Worm (Caenorhabditis elegans) whole organism, L4 larva: ENCODE data around the gene F45E12.5.

ENCODE experiments used
- F10B5.3 ChIP-seq: sonication (generic microtip); optimal IDR thresholded peaks from 2 replicates; lab custom pipeline; 2016; ENCODE audit warnings: mild to moderate bottlenecking, missing genetic modification characterization, missing compliant biosample characterization
- F26F4.8 ChIP-seq: fragments of 200-800 bp; sonication (Bioruptor generic); conservative IDR thresholded peaks from 2 replicates; pipeline ENCODE4 v1.3.6; 2022; ENCODE audit warnings: missing genetic modification characterization, missing compliant biosample characterization
- F49E8.2 ChIP-seq: sonication (generic microtip); optimal IDR thresholded peaks from 2 replicates; lab custom pipeline; 2016; ENCODE audit warnings: missing compliant biosample characterization, mild to moderate bottlenecking, missing genetic modification characterization, borderline replicate concordance
- R02D3.7 ChIP-seq: fragments of 150-350 bp; sonication (generic microtip); optimal IDR thresholded peaks from 3 replicates; lab custom pipeline; 2014; ENCODE audit warnings: missing biosample characterization, missing genetic modification characterization
- T26A8.4 ChIP-seq: fragments of 200-800 bp; sonication (Bioruptor generic); IDR thresholded peaks from 2 replicates; pipeline ENCODE4 v1.3.6; 2022; ENCODE audit warnings: missing genetic modification characterization, missing compliant biosample characterization
- Y48G9A.11 ChIP-seq: fragments of 200-800 bp; sonication (Bioruptor generic); IDR thresholded peaks from 2 replicates; pipeline ENCODE4 v1.3.6; 2022; ENCODE audit warnings: missing genetic modification reagents, missing genetic modification characterization, missing compliant biosample characterization
- Y75B8A.6 ChIP-seq: fragments of 200-800 bp; sonication (Bioruptor generic); IDR thresholded peaks from 2 replicates; pipeline ENCODE4 v1.3.6; 2022; ENCODE audit warnings: missing genetic modification reagents, missing genetic modification characterization, missing compliant biosample characterization
- ZK337.2 ChIP-seq: fragments of 200-800 bp; sonication (Bioruptor generic); IDR thresholded peaks from 2 replicates; pipeline ENCODE4 v1.3.6; 2022; ENCODE audit warnings: missing genetic modification reagents, missing genetic modification characterization, missing compliant biosample characterization
- aha-1 ChIP-seq: fragments of 150-350 bp; peaks from one replicate; lab custom pipeline; 2014; ENCODE audit warnings: missing biosample characterization, missing genetic modification characterization
- ama-1 ChIP-seq: fragments of 150-350 bp; optimal IDR thresholded peaks from 2 replicates; lab custom pipeline; 2014; ENCODE audit warnings: inconsistent platforms, mixed read lengths
- attf-4 ChIP-seq: sonication (generic microtip); optimal IDR thresholded peaks from 3 replicates; lab custom pipeline; 2017; ENCODE audit warnings: missing biosample characterization, missing genetic modification characterization
- ceh-20 ChIP-seq: fragments of 200-800 bp; sonication (Bioruptor generic); IDR thresholded peaks from 2 replicates; pipeline ENCODE4 v1.3.6; 2022; ENCODE audit warnings: missing genetic modification reagents, missing genetic modification characterization, missing compliant biosample characterization
- ceh-32 ChIP-seq: sonication (generic microtip); optimal IDR thresholded peaks from 2 replicates; lab custom pipeline; 2016; ENCODE audit warnings: mild to moderate bottlenecking, missing genetic modification characterization, missing compliant biosample characterization; ENCODE audit not compliant: poor library complexity
- ceh-44 ChIP-seq: fragments of 200-800 bp; sonication (Bioruptor generic); IDR thresholded peaks from 2 replicates; pipeline ENCODE4 v1.3.6; 2022; ENCODE audit warnings: missing genetic modification reagents, missing genetic modification characterization, missing compliant biosample characterization
- cey-2 ChIP-seq: sonication (generic microtip); optimal IDR thresholded peaks from 3 replicates; lab custom pipeline; 2017; ENCODE audit warnings: missing genetic modification characterization, mild to moderate bottlenecking, missing compliant biosample characterization, antibody characterized with exemption, borderline replicate concordance; ENCODE audit not compliant: insufficient read depth
- ctbp-1 ChIP-seq: fragments of 200-800 bp; sonication (Bioruptor generic); IDR thresholded peaks from 2 replicates; pipeline ENCODE4 v1.3.6; 2022; ENCODE audit warnings: missing genetic modification reagents, missing genetic modification characterization, missing compliant biosample characterization
- daf-12 ChIP-seq: fragments of 150-350 bp; optimal IDR thresholded peaks from 2 replicates; lab custom pipeline; 2014; ENCODE audit warnings: missing biosample characterization, missing genetic modification reagents, missing genetic modification characterization
- daf-16 ChIP-seq, 3 experiments: sonication (generic microtip); optimal IDR thresholded peaks; 2 replicates each; lab custom pipeline; 2016 to 2017; ENCODE audit warnings: missing genetic modification characterization in 3 of 3, missing genetic modification reagents in 3 of 3, mild to moderate bottlenecking in 2 of 3, missing compliant biosample characterization in 2 of 3, missing biosample characterization in 1 of 3, moderate library complexity in 1 of 3
- dmd-6 ChIP-seq: fragments of 200-800 bp; sonication (Bioruptor generic); IDR thresholded peaks from 2 replicates; pipeline ENCODE4 v1.3.6; 2022; ENCODE audit warnings: missing genetic modification reagents, missing genetic modification characterization, missing compliant biosample characterization
- dpl-1 ChIP-seq: fragments of 150-350 bp; optimal IDR thresholded peaks from 2 replicates; lab custom pipeline; 2014; ENCODE audit warnings: missing biosample characterization, missing genetic modification reagents, missing genetic modification characterization
- dve-1 ChIP-seq: sonication (generic microtip); optimal IDR thresholded peaks from 2 replicates; lab custom pipeline; 2017; ENCODE audit warnings: antibody characterized with exemption, mild to moderate bottlenecking, missing genetic modification characterization, missing compliant biosample characterization; ENCODE audit not compliant: insufficient read depth
- egl-43 ChIP-seq: fragments of 200-800 bp; sonication (Bioruptor generic); IDR thresholded peaks from 2 replicates; pipeline ENCODE4 v1.3.6; 2022; ENCODE audit warnings: missing genetic modification reagents, missing genetic modification characterization, missing compliant biosample characterization
- fkh-10 ChIP-seq: fragments of 150-350 bp; optimal IDR thresholded peaks from 2 replicates; lab custom pipeline; 2014; ENCODE audit warnings: missing biosample characterization, missing genetic modification reagents, missing genetic modification characterization
- hif-1 ChIP-seq, 2 experiments: sonication (generic microtip); optimal IDR thresholded peaks; 2 replicates each; lab custom pipeline; 2016 to 2017; ENCODE audit warnings: missing compliant biosample characterization in 2 of 2, missing genetic modification characterization in 2 of 2, missing genetic modification reagents in 2 of 2, missing genotype in 2 of 2, mild to moderate bottlenecking in 1 of 2
- hlh-11 ChIP-seq: fragments of 200-800 bp; sonication (Bioruptor generic); optimal IDR thresholded peaks from 2 replicates; lab custom pipeline; 2018; ENCODE audit warnings: mild to moderate bottlenecking, missing genetic modification characterization, missing compliant biosample characterization
- hlh-30 ChIP-seq: sonication (generic microtip); optimal IDR thresholded peaks from 2 replicates; lab custom pipeline; 2017; ENCODE audit warnings: antibody characterized with exemption, mild to moderate bottlenecking, missing genetic modification characterization, missing compliant biosample characterization; ENCODE audit not compliant: insufficient read depth
- hmg-1.1 ChIP-seq: fragments of 200-800 bp; sonication (Bioruptor generic); IDR thresholded peaks from 2 replicates; pipeline ENCODE4 v1.3.6; 2022; ENCODE audit warnings: missing genetic modification reagents, missing genetic modification characterization, missing compliant biosample characterization
- lim-7 ChIP-seq: fragments of 200-800 bp; sonication (Bioruptor generic); IDR thresholded peaks from 2 replicates; pipeline ENCODE4 v1.3.6; 2022; ENCODE audit warnings: missing genetic modification characterization, missing compliant biosample characterization
- lin-15B ChIP-seq: fragments of 150-350 bp; sonication (generic microtip); optimal IDR thresholded peaks from 3 replicates; lab custom pipeline; 2014; ENCODE audit warnings: missing biosample characterization, missing genetic modification characterization
- lin-39 ChIP-seq: fragments of 150-350 bp; optimal IDR thresholded peaks from 2 replicates; lab custom pipeline; 2014; ENCODE audit warnings: missing biosample characterization, missing genetic modification reagents, missing genetic modification characterization
- lsy-2 ChIP-seq, 2 experiments: fragments of 150-350 bp in 1 of 2; sonication (generic microtip) in 1 of 2; optimal IDR thresholded peaks; 2 replicates each; lab custom pipeline; 2014 to 2017; ENCODE audit warnings: missing biosample characterization in 2 of 2, missing genetic modification characterization in 2 of 2
- mdl-1 ChIP-seq, 2 experiments: fragments of 150-350 bp in 1 of 2; sonication (generic microtip) in 1 of 2; optimal IDR thresholded peaks; 2 replicates each; lab custom pipeline; 2014 to 2017; ENCODE audit warnings: missing biosample characterization in 2 of 2, missing genetic modification characterization in 2 of 2
- mxl-2 ChIP-seq: fragments of 200-800 bp; sonication (Bioruptor generic); conservative IDR thresholded peaks from 2 replicates; pipeline ENCODE4 v1.3.6; 2022; ENCODE audit warnings: missing genetic modification reagents, missing genetic modification characterization, missing compliant biosample characterization
- nhr-10 ChIP-seq: fragments of 150-350 bp; optimal IDR thresholded peaks from 2 replicates; lab custom pipeline; 2014; ENCODE audit warnings: missing biosample characterization, missing genetic modification characterization
- nhr-25 ChIP-seq: sonication (generic microtip); optimal IDR thresholded peaks from 2 replicates; lab custom pipeline; 2017; ENCODE audit warnings: missing genetic modification characterization, mild to moderate bottlenecking, missing compliant biosample characterization, antibody characterized with exemption, moderate library complexity, borderline replicate concordance; ENCODE audit not compliant: insufficient read depth
- nhr-6 ChIP-seq: fragments of 150-350 bp; optimal IDR thresholded peaks from 2 replicates; lab custom pipeline; 2014; ENCODE audit warnings: missing biosample characterization, missing genetic modification characterization
- nhr-76 ChIP-seq: fragments of 150-350 bp; optimal IDR thresholded peaks from 2 replicates; lab custom pipeline; 2014; ENCODE audit warnings: missing biosample characterization, missing genetic modification characterization
- php-3 ChIP-seq: fragments of 200-800 bp; sonication (Bioruptor generic); IDR thresholded peaks from 2 replicates; pipeline ENCODE4 v1.3.6; 2022; ENCODE audit warnings: missing genetic modification reagents, missing genetic modification characterization, missing compliant biosample characterization
- snpc-4 ChIP-seq: fragments of 150-350 bp; optimal IDR thresholded peaks from 2 replicates; lab custom pipeline; 2014; ENCODE audit warnings: missing biosample characterization, missing genetic modification characterization
- spr-1 ChIP-seq: sonication (generic microtip); optimal IDR thresholded peaks from 2 replicates; lab custom pipeline; 2016; ENCODE audit warnings: mild to moderate bottlenecking, missing genetic modification characterization, missing compliant biosample characterization
- unc-130 ChIP-seq: sonication (generic microtip); optimal IDR thresholded peaks from 2 replicates; lab custom pipeline; 2016; ENCODE audit warnings: missing genetic modification reagents, missing genetic modification characterization, missing compliant biosample characterization
- unc-62 ChIP-seq, 3 experiments: fragments of 150-350 bp in 1 of 3; sonication (generic microtip); optimal IDR thresholded peaks in 2 of 3; peaks in 1 of 3; 1 replicate in 1 of 3; 2 replicates in 2 of 3; lab custom pipeline; 2014 to 2017; ENCODE audit warnings: missing biosample characterization in 3 of 3, missing genetic modification characterization in 3 of 3, missing genetic modification reagents in 3 of 3, missing genotype in 1 of 3
- zfp-2 ChIP-seq: sonication (generic microtip); optimal IDR thresholded peaks from 2 replicates; lab custom pipeline; 2016; ENCODE audit warnings: mild to moderate bottlenecking, missing genetic modification characterization, missing compliant biosample characterization
- zfp-3 ChIP-seq: fragments of 200-800 bp; sonication (Bioruptor generic); conservative IDR thresholded peaks from 2 replicates; pipeline ENCODE4 v1.3.6; 2022; ENCODE audit warnings: missing genetic modification reagents, missing genetic modification characterization, missing compliant biosample characterization
- zip-2 ChIP-seq: fragments of 150-350 bp; optimal IDR thresholded peaks from 2 replicates; lab custom pipeline; 2014; ENCODE audit warnings: missing biosample characterization, missing genetic modification characterization

F45E12.5 gene

DNA sequence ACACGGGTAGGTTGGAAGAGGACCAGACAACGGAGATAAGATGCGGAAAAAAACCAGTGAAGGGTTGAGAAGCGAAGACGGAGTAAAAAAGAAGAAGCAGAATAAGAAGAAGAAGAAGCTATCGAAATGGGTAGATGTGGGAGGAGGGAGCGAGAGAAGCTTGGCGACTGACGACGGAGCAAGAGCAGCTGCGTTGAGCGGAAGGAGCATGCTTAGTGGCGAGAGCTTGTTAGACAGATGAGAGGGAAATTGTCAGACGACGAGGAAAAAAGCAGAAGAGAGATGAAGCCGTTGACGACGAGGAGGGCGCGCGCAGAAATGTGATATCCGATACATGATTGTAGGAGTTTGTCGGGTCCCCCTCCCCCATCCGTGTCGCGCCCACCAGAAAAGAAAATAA, 17.1 kb upstream of the F45E12.5 start (continued):
- peak; percentile 45; the same call in 1 of the 2 replicates for TF ChIP-seq ZK337.2 (GFP tag; lab: Robert Waterston, UW)
- no peak; the same call in 1 of the 2 replicates for TF ChIP-seq egl-43
- TF ChIP-seq php-3 (GFP tag; lab: Robert Waterston, UW): no peak
- TF ChIP-seq nhr-76: no peak
- peak; percentile 73 for TF ChIP-seq fkh-10 (GFP tag; lab: Kevin White, UChicago)

DNA sequence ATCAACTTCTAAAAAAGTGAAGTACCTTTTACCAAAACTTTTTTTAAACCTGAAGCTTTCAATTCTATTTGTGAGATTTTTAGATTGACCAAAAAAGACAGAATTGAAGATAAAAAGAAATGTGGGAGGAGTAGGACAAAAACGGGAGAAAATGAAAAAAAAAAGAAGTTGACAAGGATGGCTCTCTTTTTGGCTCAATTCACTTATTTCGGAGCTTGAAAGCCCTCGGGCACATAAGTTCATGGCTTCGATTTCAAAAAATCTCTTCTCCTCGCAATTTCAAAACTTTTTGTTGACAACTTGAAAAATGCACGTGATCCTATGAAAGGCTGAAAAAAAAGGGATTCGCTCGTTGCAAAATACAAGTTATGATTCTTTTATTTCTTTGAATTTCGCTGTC, 16.3 kb upstream of the F45E12.5 start:
- peak; percentile 22 for TF ChIP-seq fkh-10 (GFP tag; lab: Kevin White, UChicago)
- TF ChIP-seq lin-39 (tag; lab: Kevin White, UChicago): no peak
- TF ChIP-seq Y75B8A.6 (GFP tag; lab: Robert Waterston, UW): no peak
- peak; percentile 71 for TF ChIP-seq aha-1 (tag; lab: Kevin White, UChicago)

DNA sequence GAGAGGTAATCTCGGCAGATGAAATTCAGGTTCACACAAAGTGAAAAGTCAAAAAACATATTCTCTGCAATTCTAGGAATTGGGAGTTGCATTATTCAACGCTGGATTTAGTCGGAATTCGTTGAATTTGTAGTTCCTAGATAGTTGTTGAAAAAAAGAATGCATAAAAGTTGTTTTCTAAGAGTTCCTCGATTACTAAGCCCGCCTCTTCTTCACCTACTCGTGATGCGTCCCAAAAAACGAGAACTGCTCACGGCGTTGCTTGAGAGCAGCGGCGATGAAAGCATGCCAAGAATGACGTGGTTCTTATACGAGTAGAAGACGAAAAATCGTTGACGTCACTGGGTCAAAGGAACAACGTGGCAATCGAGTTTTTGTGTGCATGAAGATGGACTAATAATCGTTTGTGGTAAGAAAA, 15.2 kb upstream of the F45E12.5 start:
- TF ChIP-seq ctbp-1 (peak; percentile 62), dpl-1 (no peak), R02D3.7 (tag; lab: Kevin White, UChicago) (no peak), hif-1 (tag; optimal IDR thresholded peaks at IDR 0.05; lab: Kevin White, UChicago) (peak in 1 of 2 experiments; percentile 61), lsy-2 (tag; optimal IDR thresholded peaks at IDR 0.05; lab: Kevin White, UChicago) (peak in 1 of 2 experiments; percentile 53), nhr-6 (no peak), daf-12 (tag; lab: Kevin White, UChicago) (no peak), hlh-11 (peak; percentile 30), mdl-1 (tag; optimal IDR thresholded peaks at IDR 0.05; lab: Kevin White, UChicago) (peak in 1 of 2 experiments; percentile 40), F10B5.3 (tag; lab: Kevin White, UChicago) (no peak), egl-43 (no peak), T26A8.4 (GFP tag; lab: Robert Waterston, UW) (no peak), attf-4 (tag; lab: Kevin White, UChicago) (no peak), hlh-30 (tag; lab: Kevin White, UChicago) (peak; percentile 45), spr-1 (tag; lab: Kevin White, UChicago) (no peak), snpc-4 (no peak), zfp-3 (no peak), dve-1 (tag; lab: Kevin White, UChicago) (no peak), zfp-2 (no peak), F49E8.2 (tag; lab: Kevin White, UChicago) (no peak), unc-130 (GFP tag; lab: Kevin White, UChicago) (no peak), nhr-10 (tag; lab: Kevin White, UChicago) (no peak), ama-1 (lab: Kevin White, UChicago) (no peak), ceh-20 (GFP tag; lab: Robert Waterston, UW) (peak; percentile 48; the same call in 1 of the 2 replicates), Y48G9A.11 (GFP tag; lab: Robert Waterston, UW) (no peak), dmd-6 (GFP tag; lab: Robert Waterston, UW) (peak; percentile 29; the same call in 1 of the 2 replicates), ceh-44 (GFP tag; lab: Robert Waterston, UW) (no peak), zip-2 (tag; lab: Kevin White, UChicago) (no peak), nhr-25 (tag; lab: Kevin White, UChicago) (no peak), lim-7 (GFP tag; lab: Robert Waterston, UW) (no peak), mxl-2 (no peak), cey-2 (tag; lab: Kevin White, UChicago) (no peak), lin-15B (tag; lab: Kevin White, UChicago) (no peak), lin-39 (tag; lab: Kevin White, UChicago) (no peak), aha-1 (tag; lab: Kevin White, UChicago) (no peak), unc-62 (GFP tag; optimal IDR thresholded peaks at IDR 0.05 in 1 of 2; lab: Kevin White, UChicago) (no peak), unc-62 (tag; optimal IDR thresholded peaks at IDR 0.05; lab: Kevin White, UChicago) (no peak), Y75B8A.6 (GFP tag; lab: Robert Waterston, UW) (no peak), hmg-1.1 (GFP tag; lab: Robert Waterston, UW) (no peak), daf-16 (GFP tag; optimal IDR thresholded peaks at IDR 0.05; lab: Kevin White, UChicago) (no peak), daf-16 (tag; optimal IDR thresholded peaks at IDR 0.05; lab: Kevin White, UChicago) (no peak), nhr-76 (no peak), ceh-32 (tag; lab: Kevin White, UChicago) (no peak), F26F4.8 (GFP tag; lab: Robert Waterston, UW) (no peak)
